Worm (Caenorhabditis elegans): ENCODE data around the gene angl-1.

DNA sequence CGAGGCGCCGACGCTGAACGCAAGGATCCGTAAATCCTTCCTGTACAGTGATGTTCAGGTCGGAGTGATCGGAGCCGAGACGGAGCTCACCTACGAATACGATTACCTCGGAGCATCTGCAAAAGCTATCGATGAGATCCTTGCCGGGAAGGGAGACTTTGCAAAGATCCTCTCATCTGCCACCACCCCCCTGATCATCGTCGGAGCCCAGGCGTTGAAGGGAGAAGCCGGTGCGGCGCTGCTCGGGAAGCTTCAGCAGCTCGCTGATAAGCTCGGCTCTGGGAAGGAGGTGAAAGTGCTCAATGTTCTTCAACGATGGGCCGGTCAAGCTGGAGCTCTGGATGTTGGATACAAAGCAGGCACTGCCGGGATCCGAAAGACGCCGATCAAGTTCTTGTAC is 50.4 kb downstream of the angl-1 start:
- no peak for TF ChIP-seq M03D4.4 (tag; optimal IDR thresholded peaks at IDR 0.05)
- TF ChIP-seq elt-3 (tag; optimal IDR thresholded peaks at IDR 0.05): no peak
- TF ChIP-seq unc-39 (tag; optimal IDR thresholded peaks at IDR 0.05): no peak
- TF ChIP-seq nhr-28 (tag; optimal IDR thresholded peaks at IDR 0.05): no peak
- no peak for TF ChIP-seq nhr-237 (tag; optimal IDR thresholded peaks at IDR 0.05)
- TF ChIP-seq sptf-1 (tag; optimal IDR thresholded peaks at IDR 0.05): no peak
- no peak for TF ChIP-seq ceh-43 (GFP tag; optimal IDR thresholded peaks at IDR 0.05)
- TF ChIP-seq ztf-11 (tag; optimal IDR thresholded peaks at IDR 0.05): no peak
- no peak for TF ChIP-seq pha-4 (tag; optimal IDR thresholded peaks at IDR 0.05)
- TF ChIP-seq blmp-1 (tag; optimal IDR thresholded peaks at IDR 0.05): no peak
- no peak for TF ChIP-seq lin-13 (tag; optimal IDR thresholded peaks at IDR 0.05)
